Worm (Caenorhabditis elegans) whole organism, L4/young adult: ENCODE measurements around the gene F10E9.12.
"Not testable (repeated sequence)": the region's sequence is repeated elsewhere in the genome, so short reads cannot be mapped to it uniquely, and the experiment has no call there.

Experiments used
- W03F9.2 ChIP-seq: fragments of 150-350 bp; optimal IDR thresholded peaks from 2 replicates; lab custom pipeline; 2014; ENCODE audit warnings: missing biosample characterization, missing genetic modification characterization
- dao-5 ChIP-seq: sonication (generic microtip); optimal IDR thresholded peaks from 2 replicates; lab custom pipeline; 2016; ENCODE audit warnings: missing genotype, missing genetic modification characterization, moderate library complexity, missing compliant biosample characterization
- him-1 ChIP-seq: sonication (generic microtip); optimal IDR thresholded peaks from 2 replicates; lab custom pipeline; 2016; ENCODE audit warnings: missing genotype, missing genetic modification reagents, missing genetic modification characterization, missing compliant biosample characterization

F10E9.12 gene

ce11 chrIII:8321225-8321624, 3.1 kb upstream of the F10E9.12 start:
- TF ChIP-seq W03F9.2 (tag; lab: Kevin White, UChicago), result no peak
- no peak for TF ChIP-seq dao-5
- TF ChIP-seq him-1, result no peak

- no peak for TF ChIP-seq W03F9.2 (tag; lab: Kevin White, UChicago)
- no peak for TF ChIP-seq him-1
- no peak for TF ChIP-seq dao-5
Observed at ce11 chrIII:8322645-8323213, 1.6 kb upstream of the F10E9.12 start, which contains the start of gene F10E9.1. Gene F10E9.1 (plus strand): TSS chrIII:8323163.

- TF ChIP-seq W03F9.2 (tag; lab: Kevin White, UChicago) (no peak), dao-5 (no peak), him-1 (no peak)
Observed at ce11 chrIII:8325574-8326513, 1.5 kb downstream of the F10E9.12 start, which contains the start of gene ZC262.13. Gene ZC262.13 (plus strand): TSS chrIII:8326214.

- TF ChIP-seq W03F9.2 (tag; lab: Kevin White, UChicago) (no peak), him-1 (no peak), dao-5 (no peak)
Observed at ce11 chrIII:8331211-8331610, 6.9 kb downstream of the F10E9.12 start, which contains the start of gene iglr-2. Gene iglr-2 (minus strand): TSS chrIII:8331311.

ce11 chrIII:8331779-8332178, 7.4 kb downstream of the F10E9.12 start, which contains the start of the genes mrps-18A and ZC262.2:
Gene mrps-18A (minus strand): TSS chrIII:8331919.
Gene ZC262.2 (plus strand): TSS chrIII:8332062.
- TF ChIP-seq him-1 (no peak), W03F9.2 (tag; lab: Kevin White, UChicago) (peak; percentile 19), dao-5 (no peak)

ce11 chrIII:8334432-8334831, 10.1 kb downstream of the F10E9.12 start, which contains the start of gene ZC262.4:
Gene ZC262.4 (minus strand): TSS chrIII:8334532.
- TF ChIP-seq him-1 (no peak), W03F9.2 (tag; lab: Kevin White, UChicago) (no peak), dao-5 (no peak)

ce11 chrIII:8339372-8339771, 15.0 kb downstream of the F10E9.12 start, which contains the start of gene clc-28:
Gene clc-28 (minus strand): TSS chrIII:8339472.
- TF ChIP-seq W03F9.2 (tag; lab: Kevin White, UChicago); him-1; dao-5: not testable (repeated sequence)

ce11 chrIII:8344283-8344682, 19.9 kb downstream of the F10E9.12 start, which contains the start of gene ZC262.7:
Gene ZC262.7 (minus strand): TSS chrIII:8344336.
- TF ChIP-seq W03F9.2 (tag; lab: Kevin White, UChicago); dao-5; him-1: not testable (repeated sequence)

ce11 chrIII:8347822-8348221, 23.5 kb downstream of the F10E9.12 start, which contains the start of gene clc-29:
Gene clc-29 (minus strand): TSS chrIII:8347922.
- TF ChIP-seq W03F9.2 (tag; lab: Kevin White, UChicago); him-1; dao-5: not testable (repeated sequence)

ce11 chrIII:8354644-8355461, 30.5 kb downstream of the F10E9.12 start, which contains the start of gene unc-116:
Gene unc-116 (minus strand): TSS chrIII:8355174.
- TF ChIP-seq W03F9.2 (tag; lab: Kevin White, UChicago), result no peak
- peak; percentile 17 for TF ChIP-seq him-1

- TF ChIP-seq dao-5 (no peak), W03F9.2 (tag; lab: Kevin White, UChicago) (no peak), him-1 (no peak)
Observed at ce11 chrIII:8355462-8355815, 31.1 kb downstream of the F10E9.12 start.

- TF ChIP-seq him-1, result no peak
- peak; percentile 46 for TF ChIP-seq W03F9.2 (tag; lab: Kevin White, UChicago)
Observed at ce11 chrIII:8356407-8356881, 32.1 kb downstream of the F10E9.12 start.

- TF ChIP-seq dao-5 (no peak), W03F9.2 (tag; lab: Kevin White, UChicago) (peak; percentile 65)
Observed at ce11 chrIII:8358213-8358672, 33.9 kb downstream of the F10E9.12 start, which contains the start of the genes R05D3.8 and rfp-1. Gene R05D3.8 (minus strand): TSS chrIII:8358327. Gene rfp-1 (plus strand): TSS chrIII:8358622.
